Fruit fly (Drosophila melanogaster) S2 (cell line): ENCODE data around the gene sno.

Experiments used
- CG8478 ChIP-seq: fragments of >200 bp; optimal IDR thresholded peaks from 2 replicates; lab custom pipeline; 2018
- CTCF ChIP-seq, 2 experiments: fragments of >200 bp; optimal IDR thresholded peaks; 2 replicates each; lab custom pipeline; 2018

Gene sno

dm6 chrX:13172865-13173264 lies 38.6 kb downstream of the sno start:
- TF ChIP-seq CTCF (optimal IDR thresholded peaks at IDR 0.05; lab: Kevin White, UChicago): no peak
- TF ChIP-seq CG8478 (lab: Kevin White, UChicago): no peak

dm6 chrX:13159481-13159880 lies 52.0 kb downstream of the sno start, which contains the start of the genes Bap60 and CG12096:
Gene Bap60 (minus strand): TSS chrX:13159508.
Gene CG12096 (plus strand): TSS chrX:13159604.
- TF ChIP-seq CG8478 (lab: Kevin White, UChicago) (no peak), CTCF (optimal IDR thresholded peaks at IDR 0.05; lab: Kevin White, UChicago) (no peak)

- TF ChIP-seq CTCF (optimal IDR thresholded peaks at IDR 0.05; lab: Kevin White, UChicago): no peak
- TF ChIP-seq CG8478 (lab: Kevin White, UChicago): no peak
Observed at dm6 chrX:13154783-13155182, 56.7 kb downstream of the sno start, which contains the start of the genes CG4318 and CG4332. Gene CG4318 (minus strand): TSS chrX:13154924. Gene CG4332 (plus strand): TSS chrX:13155038.

- TF ChIP-seq CG8478 (lab: Kevin White, UChicago) (no peak), CTCF (optimal IDR thresholded peaks at IDR 0.05; lab: Kevin White, UChicago) (no peak)
Observed at dm6 chrX:13149083-13149482, 62.4 kb downstream of the sno start.

- TF ChIP-seq CTCF (optimal IDR thresholded peaks at IDR 0.05; lab: Kevin White, UChicago): no peak
- no peak for TF ChIP-seq CG8478 (lab: Kevin White, UChicago)
Observed at dm6 chrX:13145858-13146257, 65.6 kb downstream of the sno start.
